Fruit fly (Drosophila melanogaster): ENCODE data around the gene Tpt.

Tpt gene

DNA sequence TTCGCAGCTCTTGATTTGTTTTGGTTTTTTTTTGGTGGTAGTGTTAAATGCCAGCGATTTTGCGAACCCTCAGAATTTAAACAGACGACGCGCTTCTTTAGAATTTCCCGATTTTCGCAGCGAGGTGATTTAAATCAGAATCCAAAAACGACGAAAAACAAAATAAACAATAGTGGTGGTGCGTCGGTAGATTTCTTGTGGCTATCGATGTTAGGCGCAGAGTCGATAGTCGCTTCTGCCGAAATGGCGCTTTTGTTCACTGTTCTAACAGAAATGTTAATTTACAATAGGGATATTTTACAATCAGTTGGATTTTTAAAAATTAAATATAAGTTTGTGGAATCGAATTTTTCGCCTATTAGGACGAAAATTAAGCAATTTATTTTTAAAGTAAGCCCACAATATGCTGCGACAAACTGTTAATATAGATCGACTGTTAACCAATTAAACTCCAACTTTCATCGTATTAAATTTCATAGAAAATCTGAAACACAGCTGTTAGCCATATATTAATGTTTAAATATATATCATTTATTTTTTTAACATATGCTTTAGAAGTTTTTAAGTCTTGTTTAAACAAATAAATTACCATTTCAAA is 44.2 kb upstream of the Tpt start, which contains the start of gene CG6983 (continued):
- TF ChIP-seq YL-1 (GFP tag; optimal IDR thresholded peaks at IDR 0.05), result no peak
- TF ChIP-seq slou (GFP tag; optimal IDR thresholded peaks at IDR 0.05), result no peak

DNA sequence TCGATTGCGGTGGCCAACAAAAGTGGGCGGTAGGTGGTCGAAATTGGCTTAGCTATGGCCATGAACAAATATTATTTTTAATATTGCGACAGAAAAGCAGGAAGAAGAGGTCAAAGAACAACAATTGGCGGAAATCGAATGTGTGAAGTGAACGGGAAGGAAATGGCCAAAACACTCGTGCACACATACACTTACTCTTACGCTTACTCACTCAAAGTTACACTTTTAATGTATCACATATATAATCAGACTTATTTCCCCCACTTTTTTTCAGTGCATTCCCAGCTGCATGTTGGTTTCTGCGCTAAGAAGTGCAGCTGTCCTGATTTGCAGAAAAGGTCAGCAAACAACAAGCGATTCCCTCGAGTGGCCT is 43.4 kb upstream of the Tpt start:
- TF ChIP-seq CG7357 (GFP tag; IDR thresholded peaks at IDR 0.05) (0 out of 3 replicates have a peak, but pooled peaks have one; percentile 7), sens (GFP tag) (peak; percentile 52), CG6254 (GFP tag; optimal IDR thresholded peaks at IDR 0.05) (peak; percentile 16), unpg (GFP tag; optimal IDR thresholded peaks at IDR 0.05) (peak; percentile 25), CG13296 (GFP tag; optimal IDR thresholded peaks at IDR 0.05) (no peak), CG8281 (tag; optimal IDR thresholded peaks at IDR 0.05) (no peak), Sry-β (GFP tag; optimal IDR thresholded peaks at IDR 0.05) (no peak), CG18599 (GFP tag; optimal IDR thresholded peaks at IDR 0.05) (peak; percentile 34), CG4854 (GFP tag; optimal IDR thresholded peaks at IDR 0.05) (no peak), CG15696 (tag; optimal IDR thresholded peaks at IDR 0.05) (peak; percentile 9), Ets65A (GFP tag) (peak; percentile 95), CG10267 (tag; optimal IDR thresholded peaks at IDR 0.05) (no peak), CG3065 (GFP tag; optimal IDR thresholded peaks at IDR 0.05) (no peak), CG8478 (optimal IDR thresholded peaks at IDR 0.05) (no peak), prd (optimal IDR thresholded peaks at IDR 0.05) (no peak), prd (GFP tag; IDR thresholded peaks at IDR 0.05) (peak; percentile 35; the same call in 1 of the 3 replicates), CG10979 (tag; optimal IDR thresholded peaks at IDR 0.05) (peak; percentile 40), Fer2 (tag; optimal IDR thresholded peaks at IDR 0.05) (no peak), Rx (GFP tag; IDR thresholded peaks at IDR 0.05) (no peak), kni (GFP tag; optimal IDR thresholded peaks at IDR 0.05) (no peak), CG1647 (GFP tag; optimal IDR thresholded peaks at IDR 0.05) (peak; percentile 34), Oli (tag; optimal IDR thresholded peaks at IDR 0.05) (peak; percentile 28), Asciz (GFP tag; optimal IDR thresholded peaks at IDR 0.05) (no peak), kay (GFP tag; optimal IDR thresholded peaks at IDR 0.05) (no peak), CG17359 (tag; optimal IDR thresholded peaks at IDR 0.05) (peak; percentile 5), bcd (GFP tag; optimal IDR thresholded peaks at IDR 0.05) (peak; percentile 9), HLH3B (GFP tag; IDR thresholded peaks at IDR 0.05) (no peak), lola (GFP tag; optimal IDR thresholded peaks at IDR 0.05) (peak in 1 of 3 experiments; percentile 4), Rfx (GFP tag; IDR thresholded peaks at IDR 0.05) (no peak), sima (GFP tag; optimal IDR thresholded peaks at IDR 0.05) (no peak), gem (tag; optimal IDR thresholded peaks at IDR 0.05) (peak; percentile 63), D19B (GFP tag; optimal IDR thresholded peaks at IDR 0.05) (no peak), ttk (GFP tag; IDR thresholded peaks at IDR 0.05) (no peak), sna (GFP tag; IDR thresholded peaks at IDR 0.05; ENCODE audit: partially characterized antibody) (no peak), dm (GFP tag; optimal IDR thresholded peaks at IDR 0.05) (no peak), CG8359 (GFP tag; optimal IDR thresholded peaks at IDR 0.05; ENCODE audit: borderline replicate concordance) (no peak), CG9727 (GFP tag; optimal IDR thresholded peaks at IDR 0.05) (peak; percentile 49), CoRest (tag; optimal IDR thresholded peaks at IDR 0.05) (no peak), Dbx (GFP tag; IDR thresholded peaks at IDR 0.05) (no peak), wek (GFP tag; optimal IDR thresholded peaks at IDR 0.05) (no peak), zf30C (GFP tag; optimal IDR thresholded peaks at IDR 0.05) (peak; percentile 71), cwo (GFP tag; optimal IDR thresholded peaks at IDR 0.05) (no peak), nmo (GFP tag; optimal IDR thresholded peaks at IDR 0.05) (peak; percentile 6), p53 (GFP tag; optimal IDR thresholded peaks at IDR 0.05) (no peak), CG10654 (GFP tag; optimal IDR thresholded peaks at IDR 0.05) (no peak), Hand (GFP tag; optimal IDR thresholded peaks at IDR 0.05) (no peak)

Measured in whole organism, embryonic.